Fruit fly (Drosophila melanogaster) whole organism, embryonic: ENCODE measurements around the gene CG33934.

Experiments used
- Bteb2 ChIP-seq: fragments of 200-800 bp; sonication (Bioruptor generic); optimal IDR thresholded peaks from 2 replicates; lab custom pipeline; 2016; ENCODE audit warnings: missing biosample characterization, missing genetic modification characterization
- CG3163 ChIP-seq: fragments of 200-800 bp; sonication (Bioruptor generic); optimal IDR thresholded peaks from 3 replicates; lab custom pipeline; 2016; ENCODE audit warnings: missing biosample characterization, missing genetic modification characterization
- CG7786 ChIP-seq: fragments of 200-800 bp; sonication (Bioruptor generic); optimal IDR thresholded peaks from 2 replicates; lab custom pipeline; 2016; ENCODE audit warnings: missing biosample characterization, missing genetic modification characterization
- CG9609 ChIP-seq: fragments of 200-800 bp; sonication (Bioruptor generic); optimal IDR thresholded peaks from 3 replicates; lab custom pipeline; 2016; ENCODE audit warnings: missing biosample characterization, missing genetic modification characterization
- CG9932 ChIP-seq: fragments of 200-800 bp; sonication (Bioruptor generic); IDR thresholded peaks from 2 replicates; pipeline ENCODE4 v1.3.6; 2022; ENCODE audit warnings: missing biosample characterization, missing genetic modification characterization
- Doc3 ChIP-seq: fragments of 200-800 bp; sonication (Bioruptor generic); IDR thresholded peaks from 3 replicates; pipeline ENCODE4 v1.3.6; 2022; ENCODE audit warnings: missing biosample characterization, missing genetic modification characterization; ENCODE audit not compliant: partially characterized antibody
- Jarid2 ChIP-seq: fragments of 200-800 bp; sonication (Bioruptor generic); optimal IDR thresholded peaks from 3 replicates; lab custom pipeline; 2017; ENCODE audit warnings: mild to moderate bottlenecking, missing biosample characterization, missing genetic modification reagents, missing genetic modification characterization

DNA sequence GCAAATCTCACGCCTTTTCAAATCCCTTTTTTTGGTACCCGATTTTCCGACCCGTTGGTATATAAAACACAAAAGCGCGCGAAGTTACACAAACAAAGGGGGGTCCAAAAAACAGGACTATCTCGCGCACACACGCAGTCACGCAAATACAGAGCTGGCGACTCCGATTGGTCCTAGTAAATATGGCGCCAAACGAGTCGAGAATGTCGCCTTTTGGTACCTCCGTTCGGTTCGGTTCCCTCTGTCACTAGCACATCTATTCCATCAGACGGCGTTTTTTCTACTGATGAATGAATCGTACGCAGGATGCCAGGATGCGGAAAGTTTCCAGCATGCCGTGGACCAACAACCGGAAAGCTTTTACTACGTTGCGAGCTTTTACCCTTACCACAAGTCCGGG is 13.3 kb downstream of the CG33934 start, which contains the start of gene CG17193:
- TF ChIP-seq CG3163 (GFP tag; lab: Kevin White, UChicago): no peak
- TF ChIP-seq CG7786: no peak
- no peak for TF ChIP-seq CG9609 (GFP tag; lab: Kevin White, UChicago)
- no peak for TF ChIP-seq Bteb2 (GFP tag; lab: Kevin White, UChicago)
- TF ChIP-seq Doc3 (GFP tag; lab: Robert Waterston, UW): no peak
- no peak for TF ChIP-seq Jarid2 (GFP tag; lab: Kevin White, UChicago)
- no peak for TF ChIP-seq CG9932
